Fruit fly (Drosophila melanogaster) S2 (cell line): Measurements from ENCODE around the gene CG3408.

Experiments used
- CG8478 ChIP-seq: fragments of >200 bp; optimal IDR thresholded peaks from 2 replicates; lab custom pipeline; 2018
- CTCF ChIP-seq, 2 experiments: fragments of >200 bp; optimal IDR thresholded peaks; 2 replicates each; lab custom pipeline; 2018

DNA sequence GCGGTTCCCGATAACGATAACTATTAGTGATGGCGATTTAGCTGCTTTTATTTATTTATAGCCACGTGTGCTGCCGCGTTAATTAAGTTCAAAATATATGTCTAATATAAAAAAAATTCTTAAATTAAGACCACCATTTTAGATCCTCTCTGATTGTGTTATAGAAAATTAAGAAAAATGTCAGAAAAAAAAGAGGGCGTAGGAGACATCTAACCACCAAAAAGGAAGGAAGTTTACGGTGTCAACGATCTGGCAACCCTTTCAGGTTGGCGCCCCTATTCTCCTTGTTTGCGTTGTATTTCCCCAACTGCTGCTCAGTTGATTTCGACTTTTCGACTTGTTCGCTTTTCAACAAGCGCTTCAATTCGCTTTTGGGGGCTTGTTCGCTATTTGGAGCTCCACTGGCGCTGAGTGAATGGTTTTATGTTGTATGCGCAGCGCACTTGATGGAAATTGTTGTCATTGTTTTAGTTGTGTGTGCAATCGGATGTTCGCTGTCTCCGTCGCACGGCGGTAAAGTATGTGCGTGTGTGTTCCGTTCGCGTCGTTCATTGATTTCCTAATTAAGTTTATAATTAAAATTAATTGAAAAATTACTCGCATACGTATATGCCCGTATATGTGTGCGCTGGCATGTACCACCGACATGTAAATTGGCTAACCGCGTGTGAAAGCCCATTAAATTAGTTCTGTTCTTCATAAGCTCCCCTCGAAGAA lies 48.5 kb downstream of the CG3408 start, which contains the start of the genes CG3434 and CG44838:
- TF ChIP-seq CTCF (optimal IDR thresholded peaks at IDR 0.05; lab: Kevin White, UChicago) = peak in 1 of 2 experiments; percentile 20
- no peak for TF ChIP-seq CG8478
